Worm (Caenorhabditis elegans) whole organism, midembryonic: ENCODE results near the gene dod-23.

Experiments
- flt-1 ChIP-seq: fragments of 200-800 bp; sonication (Bioruptor generic); IDR thresholded peaks from 2 replicates; pipeline ENCODE4 v1.3.6; 2022; ENCODE audit warnings: missing genetic modification characterization, missing compliant biosample characterization
- med-1 ChIP-seq: sonication (generic microtip); optimal IDR thresholded peaks from 2 replicates; lab custom pipeline; 2017; ENCODE audit warnings: missing genetic modification characterization, mild to moderate bottlenecking, missing compliant biosample characterization, antibody characterized with exemption, missing genetic modification reagents; ENCODE audit not compliant: insufficient read depth
- ztf-23 ChIP-seq: fragments of 200-800 bp; sonication (Bioruptor generic); IDR thresholded peaks from 2 replicates; pipeline ENCODE4 v1.3.6; 2022; ENCODE audit warnings: missing genetic modification reagents, missing genetic modification characterization, missing compliant biosample characterization

- no peak for TF ChIP-seq med-1 (GFP tag; lab: Kevin White, UChicago)
- TF ChIP-seq ztf-23 = no peak
- TF ChIP-seq flt-1 (GFP tag; lab: Robert Waterston, UW) = no peak
Observed at ce11 chrII:8442176-8442575, 43.2 kb upstream of the dod-23 start.
